Worm (Caenorhabditis elegans): Measurements from ENCODE around the gene mfsd-11.

Gene mfsd-11

ce11 chrX:12176394-12176793 lies 22.5 kb upstream of the mfsd-11 start:
- peak; percentile 30 for TF ChIP-seq rnt-1 (tag; optimal IDR thresholded peaks at IDR 0.05)
- peak in 1 of 2 experiments; percentile 24 for TF ChIP-seq mdl-1 (tag; optimal IDR thresholded peaks at IDR 0.05)
- peak; percentile 61 for TF ChIP-seq nhr-71 (tag; optimal IDR thresholded peaks at IDR 0.05)
- TF ChIP-seq nhr-77 (tag; optimal IDR thresholded peaks at IDR 0.05) = no peak
- TF ChIP-seq lin-35 (GFP tag; optimal IDR thresholded peaks at IDR 0.05) = peak in 1 of 2 experiments; percentile 1
- peak; percentile 11 for TF ChIP-seq irx-1 (tag; optimal IDR thresholded peaks at IDR 0.05)
- peak in 1 of 2 experiments; percentile 54 for TF ChIP-seq lsy-2 (tag; optimal IDR thresholded peaks at IDR 0.05)
- peak; percentile 68 for TF ChIP-seq skn-1 (tag; optimal IDR thresholded peaks at IDR 0.05)
- peak; percentile 2 for TF ChIP-seq nhr-47 (tag; optimal IDR thresholded peaks at IDR 0.05)
- peak; percentile 99 for TF ChIP-seq blmp-1 (tag; optimal IDR thresholded peaks at IDR 0.05)
- TF ChIP-seq pqm-1 (tag; optimal IDR thresholded peaks at IDR 0.05) = no peak
- peak; percentile 13 for TF ChIP-seq lin-13 (GFP tag; optimal IDR thresholded peaks at IDR 0.05)
- TF ChIP-seq snu-23 (GFP tag; optimal IDR thresholded peaks at IDR 0.05) = peak; percentile 52
- no peak for TF ChIP-seq pax-3 (tag; optimal IDR thresholded peaks at IDR 0.05)
- peak; percentile 74 for TF ChIP-seq mep-1 (tag; optimal IDR thresholded peaks at IDR 0.05)
- peak in 1 of 3 experiments; percentile 3 for TF ChIP-seq dpl-1 (GFP tag; optimal IDR thresholded peaks at IDR 0.05)
- TF ChIP-seq nhr-90 (tag; optimal IDR thresholded peaks at IDR 0.05; ENCODE audit: poor library complexity) = peak; percentile 50
- TF ChIP-seq nhr-85 (tag) = peak; percentile 83
- TF ChIP-seq lin-14 (GFP tag; optimal IDR thresholded peaks at IDR 0.05) = peak; percentile 35
- TF ChIP-seq nhr-20 (tag; optimal IDR thresholded peaks at IDR 0.05) = peak; percentile 61
- TF ChIP-seq elt-3 (tag; optimal IDR thresholded peaks at IDR 0.05) = peak in 1 of 6 experiments; percentile 15
- TF ChIP-seq C04F5.9 (tag; optimal IDR thresholded peaks at IDR 0.05) = no peak
- peak; percentile 50 for TF ChIP-seq ztf-4 (tag; optimal IDR thresholded peaks at IDR 0.05)
- no peak for TF ChIP-seq aha-1 (tag; optimal IDR thresholded peaks at IDR 0.05)

ce11 chrX:12175667-12176278 lies 21.9 kb upstream of the mfsd-11 start:
- no peak for TF ChIP-seq efl-1 (optimal IDR thresholded peaks at IDR 0.05)
- TF ChIP-seq efl-1 (GFP tag; optimal IDR thresholded peaks at IDR 0.05 in 1 of 2) = peak in 1 of 2 experiments; percentile 50
- TF ChIP-seq lin-14 (GFP tag; optimal IDR thresholded peaks at IDR 0.05) = peak; percentile 25
- TF ChIP-seq nhr-20 (tag; optimal IDR thresholded peaks at IDR 0.05) = peak; percentile 28
- TF ChIP-seq nhr-19 (GFP tag; conservative IDR thresholded peaks at IDR 0.05) = peak; percentile 19; the same call in 1 of the 2 replicates
- peak; percentile 10 for TF ChIP-seq tbx-2 (tag; optimal IDR thresholded peaks at IDR 0.05)
- TF ChIP-seq C04F5.9 (tag; optimal IDR thresholded peaks at IDR 0.05) = no peak
- peak; percentile 17 for TF ChIP-seq mep-1 (tag; optimal IDR thresholded peaks at IDR 0.05)
- TF ChIP-seq snu-23 (GFP tag; optimal IDR thresholded peaks at IDR 0.05) = no peak
- TF ChIP-seq dsc-1 (tag; optimal IDR thresholded peaks at IDR 0.05) = peak; percentile 45
- TF ChIP-seq mdl-1 (tag; optimal IDR thresholded peaks at IDR 0.05) = no peak
- no peak for TF ChIP-seq egl-27 (tag; optimal IDR thresholded peaks at IDR 0.05)
- peak; percentile 36 for TF ChIP-seq sup-37 (GFP tag; optimal IDR thresholded peaks at IDR 0.05)
- TF ChIP-seq nhr-71 (tag; optimal IDR thresholded peaks at IDR 0.05) = peak; percentile 25
- peak; percentile 18 for TF ChIP-seq nhr-77 (tag; optimal IDR thresholded peaks at IDR 0.05)
- TF ChIP-seq ceh-82 (tag; optimal IDR thresholded peaks at IDR 0.05) = peak in 2 of 3 experiments; percentile 1 to 6

DNA sequence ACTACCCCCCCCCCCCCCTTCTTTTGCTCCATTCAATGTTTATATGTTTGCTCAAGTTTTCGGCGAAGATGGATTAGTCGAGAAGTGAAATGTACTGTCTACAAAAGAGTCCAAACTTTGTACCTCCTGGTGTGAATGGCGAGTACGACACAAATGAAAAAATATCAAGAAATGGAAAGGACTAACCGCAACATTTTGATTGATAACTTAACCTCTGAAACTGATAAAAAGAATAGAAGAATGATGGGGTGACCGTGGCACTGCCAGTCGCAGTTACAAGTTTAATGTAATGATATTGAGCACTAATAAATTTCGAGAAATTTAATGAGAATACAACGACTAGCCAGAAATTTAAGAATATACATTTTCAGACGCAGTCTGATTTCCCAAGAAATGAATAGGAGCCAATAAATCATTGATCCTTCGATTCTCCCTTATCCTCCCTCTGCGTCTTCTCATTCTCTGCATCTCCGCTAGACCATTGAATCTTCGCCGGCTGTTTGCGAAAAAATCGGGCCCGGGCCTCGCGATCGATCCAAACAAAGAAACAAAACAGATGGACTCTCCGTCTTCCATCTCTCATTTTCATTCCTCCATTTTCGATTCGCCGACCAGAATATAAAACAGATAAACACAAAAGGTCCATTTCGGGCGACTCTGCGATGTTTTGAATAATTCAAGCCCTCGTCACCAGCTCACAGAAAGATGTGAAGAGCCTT lies 20.9 kb upstream of the mfsd-11 start:
- TF ChIP-seq mdl-1 (tag; optimal IDR thresholded peaks at IDR 0.05) (no peak), vab-15 (tag; optimal IDR thresholded peaks at IDR 0.05) (no peak), ama-1 (optimal IDR thresholded peaks at IDR 0.05) (no peak), nhr-47 (tag; optimal IDR thresholded peaks at IDR 0.05) (no peak), dsc-1 (tag; optimal IDR thresholded peaks at IDR 0.05) (peak; percentile 65), unc-130 (tag; optimal IDR thresholded peaks at IDR 0.05) (no peak), lin-13 (GFP tag; optimal IDR thresholded peaks at IDR 0.05) (no peak), nhr-12 (tag; optimal IDR thresholded peaks at IDR 0.05) (no peak), lir-3 (tag; optimal IDR thresholded peaks at IDR 0.05; ENCODE audit: poor library complexity) (no peak), xbp-1 (tag; optimal IDR thresholded peaks at IDR 0.05) (no peak), isw-1 (GFP tag; IDR thresholded peaks at IDR 0.05) (no peak), tlp-1 (tag; optimal IDR thresholded peaks at IDR 0.05) (no peak), lin-14 (GFP tag; optimal IDR thresholded peaks at IDR 0.05) (no peak), mep-1 (tag; optimal IDR thresholded peaks at IDR 0.05) (no peak), ceh-63 (GFP tag; optimal IDR thresholded peaks at IDR 0.05) (no peak), snu-23 (GFP tag; optimal IDR thresholded peaks at IDR 0.05) (peak; percentile 14), ets-5 (GFP tag; IDR thresholded peaks at IDR 0.05) (no peak), zip-4 (GFP tag; optimal IDR thresholded peaks at IDR 0.05) (no peak), elt-3 (tag; optimal IDR thresholded peaks at IDR 0.05) (no peak), unc-86 (tag; optimal IDR thresholded peaks at IDR 0.05) (peak; percentile 48), C16A3.4 (tag; optimal IDR thresholded peaks at IDR 0.05) (no peak), mab-9 (GFP tag; IDR thresholded peaks at IDR 0.05) (no peak), efl-1 (optimal IDR thresholded peaks at IDR 0.05) (no peak), efl-1 (GFP tag; optimal IDR thresholded peaks at IDR 0.05 in 1 of 2) (no peak)

Data from whole organism, L1 larva.